Fruit fly (Drosophila melanogaster) whole organism, adult: ENCODE data around the gene RanBP3.
A peak's percentile ranks its signal among the peaks of the same experiment; 100 is the strongest.

ENCODE experiments used
- CG11617 ChIP-seq: fragments of 200-800 bp; sonication (Bioruptor generic); optimal IDR thresholded peaks from 2 replicates; lab custom pipeline; 2017; ENCODE audit warnings: mild to moderate bottlenecking, missing biosample characterization, missing genetic modification reagents, missing genetic modification characterization
- CG12768 ChIP-seq: fragments of 200-800 bp; sonication (Bioruptor generic); optimal IDR thresholded peaks from 2 replicates; lab custom pipeline; 2017; ENCODE audit warnings: missing biosample characterization, missing genetic modification characterization, mild to moderate bottlenecking, moderate library complexity, missing genetic modification reagents
- CG14711 ChIP-seq: fragments of 200-800 bp; sonication (Bioruptor generic); optimal IDR thresholded peaks from 2 replicates; lab custom pipeline; 2018; ENCODE audit warnings: missing biosample characterization, mild to moderate bottlenecking, missing genetic modification characterization, moderate library complexity
- CG1620 ChIP-seq: fragments of 200-800 bp; sonication (Bioruptor generic); optimal IDR thresholded peaks from 2 replicates; lab custom pipeline; 2016; ENCODE audit warnings: missing biosample characterization, missing genetic modification characterization
- CG33017 ChIP-seq: fragments of 200-800 bp; sonication (Bioruptor generic); optimal IDR thresholded peaks from 2 replicates; lab custom pipeline; 2018; ENCODE audit warnings: missing biosample characterization, mild to moderate bottlenecking, missing genetic modification characterization, moderate library complexity
- CG5204 ChIP-seq: fragments of 200-800 bp; sonication (Bioruptor generic); optimal IDR thresholded peaks from 2 replicates; lab custom pipeline; 2016; ENCODE audit warnings: missing biosample characterization, missing genetic modification characterization
- CG7045 ChIP-seq: fragments of 200-800 bp; sonication (Bioruptor generic); optimal IDR thresholded peaks from 2 replicates; lab custom pipeline; 2017; ENCODE audit warnings: missing biosample characterization, mild to moderate bottlenecking, missing genetic modification characterization
- CG7101 ChIP-seq: fragments of 200-800 bp; sonication (Bioruptor generic); optimal IDR thresholded peaks from 2 replicates; lab custom pipeline; 2018; ENCODE audit warnings: missing biosample characterization, mild to moderate bottlenecking, missing genetic modification characterization, moderate library complexity
- Clk ChIP-seq: fragments of 200-800 bp; sonication (Bioruptor generic); optimal IDR thresholded peaks from 2 replicates; lab custom pipeline; 2017; ENCODE audit warnings: missing biosample characterization, missing genetic modification characterization
- Crg-1 ChIP-seq: fragments of 200-800 bp; sonication (Bioruptor generic); optimal IDR thresholded peaks from 2 replicates; lab custom pipeline; 2016; ENCODE audit warnings: missing biosample characterization, missing genetic modification characterization
- Hr96 ChIP-seq: fragments of 200-800 bp; sonication (Bioruptor generic); optimal IDR thresholded peaks from 2 replicates; lab custom pipeline; 2016; ENCODE audit warnings: missing biosample characterization, missing genetic modification characterization
- Mnt ChIP-seq: fragments of 200-800 bp; sonication (Bioruptor generic); optimal IDR thresholded peaks from 2 replicates; lab custom pipeline; 2016; ENCODE audit warnings: missing biosample characterization, mild to moderate bottlenecking, missing genetic modification characterization
- bab1 ChIP-seq: fragments of 200-800 bp; sonication (Bioruptor generic); optimal IDR thresholded peaks from 3 replicates; lab custom pipeline; 2019; ENCODE audit warnings: missing biosample characterization, mild to moderate bottlenecking, missing genetic modification characterization, moderate library complexity
- cic ChIP-seq: fragments of 200-800 bp; sonication (Bioruptor generic); optimal IDR thresholded peaks from 2 replicates; lab custom pipeline; 2017; ENCODE audit warnings: missing biosample characterization, mild to moderate bottlenecking, missing genetic modification characterization, moderate library complexity
- cnc ChIP-seq, 2 experiments: fragments of >200 bp; optimal IDR thresholded peaks; 2 replicates each; lab custom pipeline; 2017
- kay ChIP-seq: fragments of 200-800 bp; sonication (Bioruptor generic); peaks from one replicate; lab custom pipeline; 2016; ENCODE audit warnings: missing biosample characterization, missing genetic modification characterization, borderline replicate concordance
- ovo ChIP-seq: fragments of 200-800 bp; sonication (Bioruptor generic); optimal IDR thresholded peaks from 2 replicates; lab custom pipeline; 2016; ENCODE audit warnings: missing biosample characterization, missing genetic modification characterization
- pad ChIP-seq: fragments of 200-800 bp; sonication (Bioruptor generic); optimal IDR thresholded peaks from 3 replicates; lab custom pipeline; 2017; ENCODE audit warnings: missing biosample characterization, missing genetic modification characterization, mild to moderate bottlenecking, moderate library complexity, missing genetic modification reagents
- tj ChIP-seq: fragments of 200-800 bp; sonication (Bioruptor generic); optimal IDR thresholded peaks from 3 replicates; lab custom pipeline; 2017; ENCODE audit warnings: missing biosample characterization, mild to moderate bottlenecking, missing genetic modification characterization, moderate library complexity
- toe ChIP-seq: fragments of 200-800 bp; sonication (Bioruptor generic); optimal IDR thresholded peaks from 2 replicates; lab custom pipeline; 2016; ENCODE audit warnings: missing biosample characterization, missing genetic modification characterization

RanBP3 gene

DNA sequence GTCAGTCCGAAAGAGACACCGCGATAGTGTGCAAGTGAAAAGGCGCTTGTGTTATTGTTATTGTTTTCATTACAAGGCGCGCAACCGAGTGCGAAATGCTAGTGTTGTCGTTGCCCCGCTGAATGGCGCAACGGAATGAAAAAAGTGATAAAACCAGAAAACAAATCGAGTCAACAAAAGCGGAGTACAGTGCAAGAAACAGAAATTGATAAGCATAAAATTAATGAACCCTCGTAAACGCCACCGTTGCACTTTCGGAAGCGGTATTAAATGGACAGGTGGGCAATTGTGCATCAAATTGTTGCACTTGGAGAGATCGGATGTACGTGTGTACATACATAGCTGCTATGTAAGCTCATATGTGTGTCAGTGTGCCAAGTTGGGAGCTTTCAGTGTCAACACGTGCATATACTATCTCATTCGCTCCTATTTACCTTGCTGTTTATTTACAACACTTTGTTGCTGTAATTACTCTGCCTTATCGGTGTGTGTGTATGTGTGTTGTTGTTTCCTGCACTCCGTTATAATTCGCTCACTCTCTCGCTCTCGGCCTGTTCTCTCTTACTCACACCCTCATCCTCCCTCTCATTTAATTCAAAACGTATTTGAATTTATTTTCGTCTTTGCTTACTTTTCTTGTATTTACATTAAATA lies 29.1 kb downstream of the RanBP3 start:
- TF ChIP-seq CG33017 = peak; percentile 72
- peak; percentile 4 for TF ChIP-seq bab1 (GFP tag; lab: Kevin White, UChicago)
- TF ChIP-seq cnc (optimal IDR thresholded peaks at IDR 0.05; lab: Kevin White, UChicago) = no peak
- peak; percentile 65 for TF ChIP-seq Hr96
- peak; percentile 77 for TF ChIP-seq CG7101
- peak; percentile 99 for TF ChIP-seq cic (GFP tag; lab: Kevin White, UChicago)
- TF ChIP-seq CG12768 (GFP tag; lab: Kevin White, UChicago) = peak; percentile 55
- TF ChIP-seq CG11617 = peak; percentile 79
- peak; percentile 89 for TF ChIP-seq pad (GFP tag; lab: Kevin White, UChicago)
- peak; percentile 94 for TF ChIP-seq ovo (GFP tag; lab: Kevin White, UChicago)
- TF ChIP-seq CG1620 (GFP tag; lab: Kevin White, UChicago) = no peak
- no peak for TF ChIP-seq CG14711
- peak; percentile 98 for TF ChIP-seq kay
- TF ChIP-seq CG5204 = peak; percentile 11
- TF ChIP-seq Mnt (GFP tag; lab: Kevin White, UChicago) = peak; percentile 91
- peak; percentile 81 for TF ChIP-seq Clk
- TF ChIP-seq tj (GFP tag; lab: Kevin White, UChicago) = peak; percentile 88
- peak; percentile 92 for TF ChIP-seq Crg-1 (GFP tag; lab: Kevin White, UChicago)
- TF ChIP-seq CG7045 = peak; percentile 80
- TF ChIP-seq toe = peak; percentile 54

DNA sequence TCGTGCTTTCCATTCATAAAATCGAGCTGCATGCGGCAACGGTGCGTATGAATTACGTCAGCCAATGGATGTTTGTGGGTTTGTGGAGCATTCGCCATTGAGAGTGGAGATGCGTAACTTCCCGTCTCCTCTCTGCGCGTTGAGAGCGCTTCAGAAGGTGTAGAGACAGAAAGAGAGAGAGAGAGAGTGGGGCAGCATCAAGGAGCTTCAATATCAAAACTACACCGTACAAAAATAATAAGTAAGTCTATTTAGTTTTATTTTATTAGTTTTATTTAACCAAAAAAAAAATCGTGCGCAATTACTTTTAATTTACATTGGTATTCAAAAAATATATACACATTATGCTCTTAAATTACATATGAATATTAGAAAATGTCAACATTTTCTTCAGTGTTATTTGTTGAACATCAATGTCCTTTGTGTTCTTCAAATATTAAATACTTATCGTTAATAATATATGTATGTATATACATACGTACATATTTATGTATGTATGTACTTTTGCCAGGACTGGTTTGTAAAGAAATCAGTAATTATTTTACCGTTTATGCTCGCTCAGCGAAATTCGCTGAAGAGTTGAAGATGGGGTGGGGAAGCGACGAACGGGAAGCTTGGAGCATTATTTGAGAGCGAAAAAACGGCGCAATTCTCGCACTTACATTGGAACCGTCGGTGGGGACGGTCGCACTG lies 29.8 kb downstream of the RanBP3 start, which contains the start of gene CG10365:
CG10365 (plus strand) TSS at position 652 of the 693 bp plus-strand sequence.
- TF ChIP-seq kay (peak; percentile 81), toe (no peak), CG1620 (GFP tag; lab: Kevin White, UChicago) (no peak), CG12768 (GFP tag; lab: Kevin White, UChicago) (no peak), CG14711 (peak; percentile 83), CG7045 (peak; percentile 73), Clk (no peak), tj (GFP tag; lab: Kevin White, UChicago) (peak; percentile 98), Hr96 (no peak), CG7101 (peak; percentile 78), CG11617 (no peak), Mnt (GFP tag; lab: Kevin White, UChicago) (no peak), bab1 (GFP tag; lab: Kevin White, UChicago) (no peak), Crg-1 (GFP tag; lab: Kevin White, UChicago) (no peak), cnc (optimal IDR thresholded peaks at IDR 0.05; lab: Kevin White, UChicago) (no peak), pad (GFP tag; lab: Kevin White, UChicago) (peak; percentile 98), cic (GFP tag; lab: Kevin White, UChicago) (no peak), CG33017 (peak; percentile 83), CG5204 (peak; percentile 27), ovo (GFP tag; lab: Kevin White, UChicago) (no peak)

DNA sequence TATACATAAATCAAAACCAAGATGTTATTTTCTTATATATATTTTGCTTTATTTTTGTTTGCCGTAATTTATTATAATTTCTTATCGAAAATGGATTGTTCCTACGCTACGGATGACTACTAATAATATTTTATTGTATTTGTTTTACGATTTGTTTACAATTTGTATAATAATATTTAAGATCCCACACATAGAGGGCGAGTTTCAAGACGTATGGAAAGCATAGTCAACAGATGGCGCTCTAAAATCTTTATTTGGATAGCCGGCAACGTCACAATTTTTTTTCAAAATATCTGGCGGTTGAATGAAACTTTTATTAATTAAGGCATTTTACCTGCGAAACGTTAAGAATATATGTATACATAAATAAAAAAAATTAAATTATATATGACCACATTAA lies 30.7 kb downstream of the RanBP3 start:
- TF ChIP-seq CG12768 (GFP tag; lab: Kevin White, UChicago) (no peak), CG14711 (no peak), CG1620 (GFP tag; lab: Kevin White, UChicago) (peak; percentile 60), Crg-1 (GFP tag; lab: Kevin White, UChicago) (peak; percentile 35), CG5204 (no peak), Hr96 (peak; percentile 36), bab1 (GFP tag; lab: Kevin White, UChicago) (peak; percentile 78), Clk (no peak), toe (peak; percentile 58), cic (GFP tag; lab: Kevin White, UChicago) (peak; percentile 25), kay (peak; percentile 83), Mnt (GFP tag; lab: Kevin White, UChicago) (peak; percentile 35), pad (GFP tag; lab: Kevin White, UChicago) (no peak), tj (GFP tag; lab: Kevin White, UChicago) (no peak), ovo (GFP tag; lab: Kevin White, UChicago) (no peak), CG33017 (peak; percentile 12), CG11617 (no peak), CG7045 (peak; percentile 30), CG7101 (peak; percentile 58), cnc (optimal IDR thresholded peaks at IDR 0.05; lab: Kevin White, UChicago) (no peak)

DNA sequence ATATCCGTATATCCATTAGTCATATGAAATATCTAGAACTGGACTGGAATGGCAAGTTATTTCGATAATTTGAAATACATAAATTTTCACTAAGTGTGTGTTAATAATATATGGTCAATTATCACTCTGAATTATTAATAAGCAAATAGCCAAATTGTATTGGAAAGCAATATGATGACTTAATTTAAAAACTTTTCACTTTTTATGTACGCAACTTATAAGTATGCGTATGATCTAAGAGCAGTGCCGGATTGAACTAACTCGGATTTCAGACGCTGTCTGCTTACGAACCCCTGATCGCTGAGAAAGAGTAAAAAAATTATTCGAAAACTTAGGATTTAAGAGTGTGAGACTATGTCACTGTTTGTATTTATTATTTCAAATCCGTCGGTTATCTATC lies 31.1 kb downstream of the RanBP3 start, which contains the start of gene CG10232:
CG10232 (minus strand) TSS at position 101 of the 400 bp plus-strand sequence.
- TF ChIP-seq bab1 (GFP tag; lab: Kevin White, UChicago) = no peak
- TF ChIP-seq CG14711 = no peak
- no peak for TF ChIP-seq Crg-1 (GFP tag; lab: Kevin White, UChicago)
- no peak for TF ChIP-seq kay
- no peak for TF ChIP-seq CG12768 (GFP tag; lab: Kevin White, UChicago)
- TF ChIP-seq CG7101 = no peak
- TF ChIP-seq pad (GFP tag; lab: Kevin White, UChicago) = no peak
- no peak for TF ChIP-seq cic (GFP tag; lab: Kevin White, UChicago)

DNA sequence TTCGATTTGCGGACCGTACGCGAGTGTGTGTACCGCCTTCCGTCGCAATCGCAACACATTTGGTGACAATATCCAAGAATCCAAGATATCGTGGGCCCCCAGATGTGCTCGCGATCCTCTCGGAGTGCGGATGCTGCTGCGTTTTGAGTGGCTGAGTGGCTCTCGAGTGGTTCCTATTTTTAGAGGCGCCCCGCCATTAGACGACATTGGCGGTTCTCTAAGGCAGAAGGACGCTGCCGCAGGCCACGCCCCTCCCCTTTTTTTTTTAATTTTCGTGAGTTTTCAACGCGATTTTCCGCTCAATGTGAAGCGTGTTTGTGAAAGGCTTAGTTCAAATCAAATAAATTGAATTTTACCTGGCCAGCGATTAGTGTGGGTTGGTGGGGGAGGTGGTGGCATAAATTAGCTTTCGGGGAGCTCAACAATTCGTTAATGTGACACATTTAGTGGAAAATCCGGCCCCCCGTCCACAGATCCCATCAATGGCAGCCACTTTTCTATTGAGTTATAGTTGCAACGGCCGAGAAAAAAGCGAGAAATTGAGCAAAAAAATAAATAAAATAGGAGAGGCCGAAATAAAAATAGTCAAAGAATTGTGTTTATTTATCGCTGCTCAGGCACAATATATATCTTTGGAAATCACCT lies 34.2 kb downstream of the RanBP3 start, which contains the start of gene nau:
nau (minus strand) TSS at position 61 of the 645 bp plus-strand sequence.
- TF ChIP-seq CG7101 = no peak
- no peak for TF ChIP-seq CG11617
- TF ChIP-seq tj (GFP tag; lab: Kevin White, UChicago) = no peak
- TF ChIP-seq CG33017 = no peak
- TF ChIP-seq CG14711 = no peak
- TF ChIP-seq Clk = no peak
- TF ChIP-seq ovo (GFP tag; lab: Kevin White, UChicago) = no peak
- TF ChIP-seq Hr96 = no peak
- TF ChIP-seq pad (GFP tag; lab: Kevin White, UChicago) = no peak
- TF ChIP-seq CG7045 = no peak
- TF ChIP-seq CG12768 (GFP tag; lab: Kevin White, UChicago) = no peak
- no peak for TF ChIP-seq Crg-1 (GFP tag; lab: Kevin White, UChicago)
- TF ChIP-seq bab1 (GFP tag; lab: Kevin White, UChicago) = no peak
- TF ChIP-seq toe = no peak
- no peak for TF ChIP-seq cic (GFP tag; lab: Kevin White, UChicago)
- no peak for TF ChIP-seq cnc (optimal IDR thresholded peaks at IDR 0.05; lab: Kevin White, UChicago)
- TF ChIP-seq CG5204 = no peak
- no peak for TF ChIP-seq CG1620 (GFP tag; lab: Kevin White, UChicago)
